Worm (Caenorhabditis elegans) whole organism, midembryonic: ENCODE data around the gene C44F1.1.

Experiments
- klf-2 ChIP-seq: fragments of 200-800 bp; sonication (Bioruptor generic); conservative IDR thresholded peaks from 2 replicates; pipeline ENCODE4 v1.3.6; 2022; ENCODE audit warnings: missing genetic modification reagents, missing genetic modification characterization, missing compliant biosample characterization
- med-1 ChIP-seq: sonication (generic microtip); optimal IDR thresholded peaks from 2 replicates; lab custom pipeline; 2017; ENCODE audit warnings: missing genetic modification characterization, mild to moderate bottlenecking, missing compliant biosample characterization, antibody characterized with exemption, missing genetic modification reagents; ENCODE audit not compliant: insufficient read depth
- ref-1 ChIP-seq: fragments of 200-800 bp; sonication (Bioruptor generic); conservative IDR thresholded peaks from 2 replicates; pipeline ENCODE4 v1.3.6; 2022; ENCODE audit warnings: missing genetic modification reagents, missing genetic modification characterization, missing compliant biosample characterization
- ztf-23 ChIP-seq: fragments of 200-800 bp; sonication (Bioruptor generic); IDR thresholded peaks from 2 replicates; pipeline ENCODE4 v1.3.6; 2022; ENCODE audit warnings: missing genetic modification reagents, missing genetic modification characterization, missing compliant biosample characterization

ce11 chrIII:3789688-3790371 is 24.5 kb upstream of the C44F1.1 start:
- no peak for TF ChIP-seq ref-1
- no peak for TF ChIP-seq ztf-23 (GFP tag; lab: Robert Waterston, UW)
- no peak for TF ChIP-seq med-1
- no peak for TF ChIP-seq klf-2 (GFP tag; lab: Robert Waterston, UW)
